Worm (Caenorhabditis elegans): ENCODE data around the gene lgc-35.

lgc-35 gene

ce11 chrII:12808746-12809145 is 31.2 kb downstream of the lgc-35 start (continued):
- no peak for TF ChIP-seq Y67H2A.10 (GFP tag; conservative IDR thresholded peaks at IDR 0.05)
- TF ChIP-seq egl-44 (GFP tag; IDR thresholded peaks at IDR 0.05): no peak
- TF ChIP-seq ceh-58 (GFP tag; IDR thresholded peaks at IDR 0.05): no peak
- TF ChIP-seq C17E4.6 (GFP tag; IDR thresholded peaks at IDR 0.05): no peak
- no peak for TF ChIP-seq K11D2.4 (GFP tag; IDR thresholded peaks at IDR 0.05)
- no peak for TF ChIP-seq attf-6 (GFP tag; IDR thresholded peaks at IDR 0.05)
- no peak for TF ChIP-seq tbx-9 (tag; optimal IDR thresholded peaks at IDR 0.05; ENCODE audit: borderline replicate concordance)
- no peak for TF ChIP-seq ama-1 (optimal IDR thresholded peaks at IDR 0.05)
- TF ChIP-seq ama-1 (GFP tag; optimal IDR thresholded peaks at IDR 0.05): no peak
- no peak for TF ChIP-seq B0336.3 (GFP tag; IDR thresholded peaks at IDR 0.05)
- TF ChIP-seq cebp-2 (GFP tag; IDR thresholded peaks at IDR 0.05): no peak
- TF ChIP-seq F10E7.11 (tag; optimal IDR thresholded peaks at IDR 0.05): no peak
- TF ChIP-seq Y53G8AR.9 (GFP tag; conservative IDR thresholded peaks at IDR 0.05): no peak
- TF ChIP-seq egl-18 (GFP tag; IDR thresholded peaks at IDR 0.05): no peak
- TF ChIP-seq nhr-27 (tag; optimal IDR thresholded peaks at IDR 0.05): no peak
- no peak for TF ChIP-seq chd-7 (tag; optimal IDR thresholded peaks at IDR 0.05)
- TF ChIP-seq madf-6 (GFP tag; IDR thresholded peaks at IDR 0.05): peak; percentile 90
- no peak for TF ChIP-seq aptf-3 (GFP tag; IDR thresholded peaks at IDR 0.05)
- TF ChIP-seq lsl-1 (GFP tag; optimal IDR thresholded peaks at IDR 0.05): peak; percentile 99
- TF ChIP-seq dox-1 (GFP tag; IDR thresholded peaks at IDR 0.05): no peak
- TF ChIP-seq nhr-90 (tag; optimal IDR thresholded peaks at IDR 0.05): no peak
- no peak for TF ChIP-seq snpc-1.1 (tag; optimal IDR thresholded peaks at IDR 0.05; ENCODE audit: insufficient read depth)
- TF ChIP-seq pha-4 (tag; optimal IDR thresholded peaks at IDR 0.05): no peak
- no peak for TF ChIP-seq T07F8.4 (tag; optimal IDR thresholded peaks at IDR 0.05)
- no peak for TF ChIP-seq nfya-1 (tag; optimal IDR thresholded peaks at IDR 0.05; ENCODE audit: borderline replicate concordance, insufficient read depth)
- no peak for TF ChIP-seq mxl-1 (tag; optimal IDR thresholded peaks at IDR 0.05)
- peak; percentile 22; the same call in 1 of the 2 replicates for TF ChIP-seq D2030.7 (GFP tag; IDR thresholded peaks at IDR 0.05)
- TF ChIP-seq ztf-25 (GFP tag; IDR thresholded peaks at IDR 0.05): no peak
- peak; percentile 63; the same call in 1 of the 2 replicates for TF ChIP-seq ceh-91 (GFP tag; IDR thresholded peaks at IDR 0.05)
- TF ChIP-seq ceh-27 (GFP tag; optimal IDR thresholded peaks at IDR 0.05): no peak
- peak; percentile 92 for TF ChIP-seq xnd-1 (tag; optimal IDR thresholded peaks at IDR 0.05)
- TF ChIP-seq T26A5.8 (tag; optimal IDR thresholded peaks at IDR 0.05): no peak
- TF ChIP-seq nhr-179 (tag; optimal IDR thresholded peaks at IDR 0.05): no peak
- no peak for TF ChIP-seq ceh-79 (tag; optimal IDR thresholded peaks at IDR 0.05)
- TF ChIP-seq Y79H2A.3 (GFP tag; conservative IDR thresholded peaks at IDR 0.05): no peak
- no peak for TF ChIP-seq hmg-20 (GFP tag; IDR thresholded peaks at IDR 0.05)
- no peak for TF ChIP-seq somi-1 (GFP tag; optimal IDR thresholded peaks at IDR 0.05)
- no peak for TF ChIP-seq repo-1 (tag; optimal IDR thresholded peaks at IDR 0.05)
- TF ChIP-seq athp-1 (tag; optimal IDR thresholded peaks at IDR 0.05): no peak
- no peak for TF ChIP-seq F39B2.1 (GFP tag; IDR thresholded peaks at IDR 0.05)
- TF ChIP-seq tbp1 (GFP tag; optimal IDR thresholded peaks at IDR 0.05): peak; percentile 17
- TF ChIP-seq attf-5 (GFP tag; optimal IDR thresholded peaks at IDR 0.05): no peak
- no peak for TF ChIP-seq dpl-1 (GFP tag; optimal IDR thresholded peaks at IDR 0.05)
- TF ChIP-seq ztf-28 (GFP tag; IDR thresholded peaks at IDR 0.05): no peak
- TF ChIP-seq bed-2 (GFP tag; IDR thresholded peaks at IDR 0.05): no peak
- no peak for TF ChIP-seq ceh-100 (GFP tag; IDR thresholded peaks at IDR 0.05)
- 0 out of 2 replicates have a peak, but pooled peaks have one; percentile 17 for TF ChIP-seq mcd-1 (GFP tag; IDR thresholded peaks at IDR 0.05)
- 0 out of 2 replicates have a peak, but pooled peaks have one; percentile 36 for TF ChIP-seq ekl-4 (GFP tag; IDR thresholded peaks at IDR 0.05)
- no peak for TF ChIP-seq ets-4 (GFP tag; optimal IDR thresholded peaks at IDR 0.05)
- TF ChIP-seq ceh-40 (GFP tag; IDR thresholded peaks at IDR 0.05): no peak
- TF ChIP-seq akir-1 (GFP tag; optimal IDR thresholded peaks at IDR 0.05): no peak
